Worm (Caenorhabditis elegans) whole organism, L2 larva: ENCODE measurements around the gene attf-4.

Experiments
- alr-1 ChIP-seq: fragments of 150-350 bp; optimal IDR thresholded peaks from 2 replicates; lab custom pipeline; 2014; ENCODE audit warnings: missing biosample characterization, missing genetic modification characterization
- ceh-82 ChIP-seq: fragments of 150-350 bp; optimal IDR thresholded peaks from 2 replicates; lab custom pipeline; 2014; ENCODE audit warnings: missing biosample characterization, missing genetic modification characterization
- elt-1 ChIP-seq: fragments of 150-350 bp; optimal IDR thresholded peaks from 2 replicates; lab custom pipeline; 2014; ENCODE audit warnings: missing biosample characterization, missing genetic modification characterization
- elt-3 ChIP-seq: sonication (generic microtip); optimal IDR thresholded peaks from 2 replicates; lab custom pipeline; 2017; ENCODE audit warnings: missing biosample characterization, missing genetic modification characterization
- fos-1 ChIP-seq: fragments of 150-350 bp; optimal IDR thresholded peaks from 2 replicates; lab custom pipeline; 2014; ENCODE audit warnings: missing biosample characterization, missing genetic modification characterization
- mdl-1 ChIP-seq, 2 experiments: fragments of 150-350 bp in 1 of 2; sonication (generic microtip) in 1 of 2; optimal IDR thresholded peaks; 2 replicates each; lab custom pipeline; 2017; ENCODE audit warnings: missing biosample characterization in 2 of 2, missing genetic modification characterization in 2 of 2
- nhr-77 ChIP-seq: fragments of 150-350 bp; optimal IDR thresholded peaks from 2 replicates; lab custom pipeline; 2014; ENCODE audit warnings: missing biosample characterization, missing genetic modification characterization
- sem-4 ChIP-seq: fragments of 150-350 bp; optimal IDR thresholded peaks from 2 replicates; lab custom pipeline; 2014; ENCODE audit warnings: missing biosample characterization, missing genetic modification reagents, missing genetic modification characterization
- unc-39 ChIP-seq: fragments of 150-350 bp; optimal IDR thresholded peaks from 2 replicates; lab custom pipeline; 2014; ENCODE audit warnings: missing biosample characterization, missing genetic modification characterization
- ztf-11 ChIP-seq: sonication (generic microtip); optimal IDR thresholded peaks from 2 replicates; lab custom pipeline; 2017; ENCODE audit warnings: missing biosample characterization, missing genetic modification characterization

ce11 chrIII:6046881-6047280 lies 33.5 kb upstream of the attf-4 start, which contains the start of gene tbx-11:
- TF ChIP-seq fos-1 (no peak), elt-3 (no peak), unc-39 (tag; lab: Kevin White, UChicago) (no peak), ceh-82 (tag; lab: Kevin White, UChicago) (no peak), ztf-11 (tag; lab: Kevin White, UChicago) (no peak), elt-1 (tag; lab: Kevin White, UChicago) (no peak), sem-4 (tag; lab: Kevin White, UChicago) (no peak), nhr-77 (tag; lab: Kevin White, UChicago) (no peak), mdl-1 (tag; optimal IDR thresholded peaks at IDR 0.05; lab: Kevin White, UChicago) (no peak), alr-1 (tag; lab: Kevin White, UChicago) (no peak)
